Comparison of ENCODE assay signal across 3 worm cellular contexts in the genomic region with DNA sequence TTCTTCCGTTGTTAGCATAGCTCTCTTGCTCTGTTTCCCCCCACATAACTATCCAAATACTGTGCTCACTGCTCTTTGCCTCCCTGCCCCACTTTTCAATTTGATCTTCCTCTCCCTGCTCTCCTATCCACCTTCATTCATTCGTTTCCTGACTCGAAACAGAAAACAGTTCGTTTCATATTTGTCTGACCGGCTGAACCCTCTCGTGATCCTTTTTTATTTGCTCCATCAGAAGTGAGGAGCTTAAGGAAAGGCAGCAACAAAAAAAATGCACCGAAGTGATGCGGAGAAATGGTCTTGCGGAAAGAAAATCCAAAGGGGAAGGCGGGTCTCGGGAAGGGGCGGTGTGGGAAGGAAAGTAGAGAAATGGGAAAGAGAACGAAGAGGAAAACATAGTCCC.
TF ChIP-seq lines count a peak whose summit lies in the region.

No protein-coding gene starts in this region.

TF ChIP-seq in whole organism, L1 larva, 84 proteins besides CTCF, POLR2A, EP300 and RAD21:
- TF ChIP-seq nhr-11 (tag; optimal IDR thresholded peaks at IDR 0.05; lab: Kevin White, UChicago) (no peak), lin-14 (GFP tag; optimal IDR thresholded peaks at IDR 0.05; lab: Kevin White, UChicago) (peak; percentile 26), sox-4 (tag; optimal IDR thresholded peaks at IDR 0.05; lab: Kevin White, UChicago) (no peak), tbx-2 (tag; optimal IDR thresholded peaks at IDR 0.05; lab: Kevin White, UChicago) (peak; percentile 13), efl-3 (GFP tag; optimal IDR thresholded peaks at IDR 0.05; lab: Kevin White, UChicago) (no peak)

TF ChIP-seq in whole organism, L3 larva, 47 proteins besides CTCF, POLR2A, EP300 and RAD21:
- TF ChIP-seq pha-4 (tag; optimal IDR thresholded peaks at IDR 0.05; lab: Kevin White, UChicago) (peak; percentile 67), mml-1 (tag; optimal IDR thresholded peaks at IDR 0.05; lab: Kevin White, UChicago) (no peak)

TF ChIP-seq in whole organism, L4 larva, 104 proteins besides CTCF, POLR2A, EP300 and RAD21:
- TF ChIP-seq ceh-82 (tag; optimal IDR thresholded peaks at IDR 0.05; lab: Kevin White, UChicago) (no peak), aha-1 (tag; lab: Kevin White, UChicago) (peak; percentile 98)
